Worm (Caenorhabditis elegans): ENCODE measurements around the gene F54E7.9.

Gene F54E7.9

ce11 chrIII:5688246-5688645 is 10.6 kb upstream of the F54E7.9 start:
- TF ChIP-seq lin-13 (GFP tag; optimal IDR thresholded peaks at IDR 0.05) (peak; percentile 10), blmp-1 (tag; optimal IDR thresholded peaks at IDR 0.05; ENCODE audit: insufficient read depth) (no peak), nhr-10 (tag; optimal IDR thresholded peaks at IDR 0.05) (no peak), elt-1 (tag; optimal IDR thresholded peaks at IDR 0.05) (no peak), sma-3 (GFP tag; optimal IDR thresholded peaks at IDR 0.05) (no peak), nhr-6 (tag; optimal IDR thresholded peaks at IDR 0.05) (no peak), zag-1 (tag; optimal IDR thresholded peaks at IDR 0.05) (no peak), Y55F3AM.14 (GFP tag; optimal IDR thresholded peaks at IDR 0.05) (no peak), unc-55 (GFP tag; optimal IDR thresholded peaks at IDR 0.05) (peak; percentile 67), nhr-11 (tag; optimal IDR thresholded peaks at IDR 0.05) (no peak), nhr-25 (tag; optimal IDR thresholded peaks at IDR 0.05) (no peak), ceh-82 (tag; optimal IDR thresholded peaks at IDR 0.05) (no peak), fos-1 (tag; optimal IDR thresholded peaks at IDR 0.05) (peak; percentile 48), dmd-4 (tag; optimal IDR thresholded peaks at IDR 0.05) (no peak), nhr-129 (tag; optimal IDR thresholded peaks at IDR 0.05) (peak; percentile 77), ztf-4 (tag; optimal IDR thresholded peaks at IDR 0.05) (no peak), elt-3 (tag; optimal IDR thresholded peaks at IDR 0.05) (no peak), sem-4 (tag; optimal IDR thresholded peaks at IDR 0.05) (peak; percentile 24), gmeb-1 (tag; optimal IDR thresholded peaks at IDR 0.05) (no peak), ceh-16 (tag; optimal IDR thresholded peaks at IDR 0.05) (no peak), ztf-1 (GFP tag; conservative IDR thresholded peaks at IDR 0.05) (no peak), nhr-21 (tag; optimal IDR thresholded peaks at IDR 0.05) (no peak), unc-39 (tag; optimal IDR thresholded peaks at IDR 0.05) (no peak), ZK546.5 (tag; optimal IDR thresholded peaks at IDR 0.05) (no peak), sma-9 (GFP tag; optimal IDR thresholded peaks at IDR 0.05) (peak; percentile 63), sma-9 (tag; optimal IDR thresholded peaks at IDR 0.05) (no peak), ama-1 (optimal IDR thresholded peaks at IDR 0.05) (peak; percentile 48), lsy-2 (tag; optimal IDR thresholded peaks at IDR 0.05) (peak in 1 of 2 experiments; percentile 48), R02D3.7 (tag; optimal IDR thresholded peaks at IDR 0.05) (no peak), skn-1 (tag; optimal IDR thresholded peaks at IDR 0.05) (no peak), nhr-23 (tag; optimal IDR thresholded peaks at IDR 0.05) (no peak), mdl-1 (tag; optimal IDR thresholded peaks at IDR 0.05) (no peak), mab-5 (tag; optimal IDR thresholded peaks at IDR 0.05) (no peak), C34F6.9 (tag; optimal IDR thresholded peaks at IDR 0.05) (peak; percentile 69), crh-2 (tag; optimal IDR thresholded peaks at IDR 0.05) (peak; percentile 69), nhr-77 (tag; optimal IDR thresholded peaks at IDR 0.05) (no peak), F13H6.1 (tag; optimal IDR thresholded peaks at IDR 0.05) (peak; percentile 78), nhr-12 (tag; optimal IDR thresholded peaks at IDR 0.05) (no peak), egl-27 (tag; optimal IDR thresholded peaks at IDR 0.05) (no peak), lin-11 (tag; optimal IDR thresholded peaks at IDR 0.05) (no peak), aly-2 (tag; optimal IDR thresholded peaks at IDR 0.05) (no peak), unc-62 (GFP tag; optimal IDR thresholded peaks at IDR 0.05) (no peak), snpc-4 (tag; optimal IDR thresholded peaks at IDR 0.05) (peak; percentile 22), peb-1 (tag; optimal IDR thresholded peaks at IDR 0.05) (no peak), mbf-1 (tag; optimal IDR thresholded peaks at IDR 0.05) (no peak), nhr-237 (tag; optimal IDR thresholded peaks at IDR 0.05) (no peak), ztf-11 (tag; optimal IDR thresholded peaks at IDR 0.05) (no peak), lin-39 (tag; optimal IDR thresholded peaks at IDR 0.05) (no peak), alr-1 (tag; optimal IDR thresholded peaks at IDR 0.05) (no peak)

DNA sequence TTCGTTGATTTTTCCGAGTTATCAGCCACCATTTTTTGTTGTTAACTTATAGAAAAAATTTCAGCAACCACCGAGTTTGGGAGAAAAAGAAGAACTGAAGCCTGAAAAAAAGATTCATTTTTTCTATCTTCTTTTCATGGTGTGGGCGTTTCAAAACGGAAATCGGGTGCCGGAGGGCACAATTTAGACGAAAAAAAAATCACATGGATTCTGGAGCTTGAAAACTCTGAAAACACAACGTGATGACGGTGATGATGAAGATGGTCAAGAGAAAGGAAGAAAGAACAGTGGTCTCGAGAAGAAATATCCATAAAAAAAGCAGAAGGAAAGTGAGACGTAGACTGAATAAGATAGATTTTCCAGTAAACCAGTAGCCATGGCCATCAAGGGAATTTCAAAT is 6.3 kb upstream of the F54E7.9 start, which contains the start of gene rcan-1:
Gene rcan-1 (minus strand): TSS at position 101 of the 400 bp plus-strand sequence.
- TF ChIP-seq zag-1 (tag; optimal IDR thresholded peaks at IDR 0.05): no peak
- TF ChIP-seq elt-1 (tag; optimal IDR thresholded peaks at IDR 0.05): no peak
- TF ChIP-seq lin-13 (GFP tag; optimal IDR thresholded peaks at IDR 0.05): no peak
- no peak for TF ChIP-seq ceh-82 (tag; optimal IDR thresholded peaks at IDR 0.05)
- TF ChIP-seq nhr-21 (tag; optimal IDR thresholded peaks at IDR 0.05): no peak
- no peak for TF ChIP-seq nhr-25 (tag; optimal IDR thresholded peaks at IDR 0.05)
- no peak for TF ChIP-seq sma-9 (GFP tag; optimal IDR thresholded peaks at IDR 0.05)
- no peak for TF ChIP-seq sma-9 (tag; optimal IDR thresholded peaks at IDR 0.05)
- TF ChIP-seq unc-62 (GFP tag; optimal IDR thresholded peaks at IDR 0.05): no peak
- TF ChIP-seq sem-4 (tag; optimal IDR thresholded peaks at IDR 0.05): no peak
- no peak for TF ChIP-seq blmp-1 (tag; optimal IDR thresholded peaks at IDR 0.05; ENCODE audit: insufficient read depth)
- TF ChIP-seq crh-2 (tag; optimal IDR thresholded peaks at IDR 0.05): no peak
- no peak for TF ChIP-seq lin-39 (tag; optimal IDR thresholded peaks at IDR 0.05)
- no peak for TF ChIP-seq aly-2 (tag; optimal IDR thresholded peaks at IDR 0.05)
- no peak for TF ChIP-seq nhr-6 (tag; optimal IDR thresholded peaks at IDR 0.05)
- TF ChIP-seq nhr-23 (tag; optimal IDR thresholded peaks at IDR 0.05): no peak
